Fruit fly (Drosophila melanogaster) whole organism, embryonic: ENCODE data around the gene gcm.

Experiments
- Ada2b ChIP-seq: fragments of 200-800 bp; sonication (Bioruptor generic); IDR thresholded peaks from 2 replicates; pipeline ENCODE4 v1.3.6; 2022; ENCODE audit warnings: missing biosample characterization, missing genetic modification characterization
- Atf6 ChIP-seq: fragments of 200-800 bp; sonication (Bioruptor generic); IDR thresholded peaks from 2 replicates; pipeline ENCODE4 v1.3.6; 2022; ENCODE audit warnings: missing biosample characterization, missing genetic modification characterization
- BtbVII ChIP-seq: fragments of 200-800 bp; sonication (Bioruptor generic); optimal IDR thresholded peaks from 3 replicates; lab custom pipeline; 2017; ENCODE audit warnings: missing biosample characterization, mild to moderate bottlenecking, missing genetic modification characterization
- CG10543 ChIP-seq: fragments of 200-800 bp; sonication (Bioruptor generic); optimal IDR thresholded peaks from 3 replicates; lab custom pipeline; 2017; ENCODE audit warnings: missing biosample characterization, mild to moderate bottlenecking, missing genetic modification characterization, moderate library complexity
- CG10565 ChIP-seq: fragments of 200-800 bp; sonication (Bioruptor generic); optimal IDR thresholded peaks from 3 replicates; lab custom pipeline; 2016; ENCODE audit warnings: missing biosample characterization, mild to moderate bottlenecking, missing genetic modification characterization
- CG11696 ChIP-seq: fragments of 200-800 bp; sonication (Bioruptor generic); IDR thresholded peaks from 2 replicates; pipeline ENCODE4 v1.3.6; 2022; ENCODE audit warnings: missing biosample characterization, missing genetic modification characterization
- CG12769 ChIP-seq: fragments of 200-800 bp; sonication (Bioruptor generic); optimal IDR thresholded peaks from 2 replicates; lab custom pipeline; 2019; ENCODE audit warnings: missing biosample characterization, mild to moderate bottlenecking, missing genetic modification characterization, moderate library complexity
- CG2129 ChIP-seq: fragments of 200-800 bp; sonication (Bioruptor generic); IDR thresholded peaks from 2 replicates; pipeline ENCODE4 v1.3.6; 2022; ENCODE audit warnings: missing biosample characterization, missing genetic modification characterization; ENCODE audit not compliant: partially characterized antibody
- CG6654 ChIP-seq: fragments of 200-800 bp; sonication (Bioruptor generic); optimal IDR thresholded peaks from 2 replicates; lab custom pipeline; 2017; ENCODE audit warnings: missing biosample characterization, mild to moderate bottlenecking, missing genetic modification characterization
- CG8281 ChIP-seq: fragments of 200-800 bp; sonication (Bioruptor generic); optimal IDR thresholded peaks from 2 replicates; lab custom pipeline; 2018; ENCODE audit warnings: missing biosample characterization, mild to moderate bottlenecking, missing genetic modification characterization, moderate library complexity
- CG9609 ChIP-seq: fragments of 200-800 bp; sonication (Bioruptor generic); optimal IDR thresholded peaks from 3 replicates; lab custom pipeline; 2016; ENCODE audit warnings: missing biosample characterization, missing genetic modification characterization
- CTCF ChIP-seq: fragments of 200-800 bp; sonication (Bioruptor generic); optimal IDR thresholded peaks from 2 replicates; lab custom pipeline; 2017; ENCODE audit warnings: missing biosample characterization, mild to moderate bottlenecking, missing genetic modification characterization, moderate library complexity
- Dbx ChIP-seq: fragments of 200-800 bp; sonication (Bioruptor generic); IDR thresholded peaks from 3 replicates; pipeline ENCODE4 v1.3.6; 2022; ENCODE audit warnings: missing biosample characterization, missing genetic modification characterization
- Drgx ChIP-seq: fragments of 200-800 bp; sonication (Bioruptor generic); IDR thresholded peaks from 2 replicates; pipeline ENCODE4 v1.3.6; 2022; ENCODE audit warnings: missing biosample characterization, missing genetic modification characterization
- Fer1 ChIP-seq: fragments of 200-800 bp; sonication (Bioruptor generic); optimal IDR thresholded peaks from 2 replicates; lab custom pipeline; 2017; ENCODE audit warnings: missing biosample characterization, mild to moderate bottlenecking, missing genetic modification characterization
- Jarid2 ChIP-seq: fragments of 200-800 bp; sonication (Bioruptor generic); optimal IDR thresholded peaks from 3 replicates; lab custom pipeline; 2017; ENCODE audit warnings: mild to moderate bottlenecking, missing biosample characterization, missing genetic modification reagents, missing genetic modification characterization
- Meics ChIP-seq: fragments of 200-800 bp; sonication (Bioruptor generic); optimal IDR thresholded peaks from 2 replicates; lab custom pipeline; 2017; ENCODE audit warnings: missing biosample characterization, mild to moderate bottlenecking, missing genetic modification characterization
- Six4 ChIP-seq: fragments of 200-800 bp; sonication (Bioruptor generic); optimal IDR thresholded peaks from 2 replicates; lab custom pipeline; 2016; ENCODE audit warnings: missing biosample characterization, missing genetic modification characterization
- Trl ChIP-seq, 3 experiments: fragments of >200 bp in 2 of 3; fragments of 200-800 bp in 1 of 3; sonication (Bioruptor generic) in 1 of 3; optimal IDR thresholded peaks; 2 replicates in 1 of 3; 3 replicates in 2 of 3; lab custom pipeline; 2016 to 2017; ENCODE audit warnings: missing biosample characterization in 1 of 3, missing genetic modification characterization in 1 of 3
- ap ChIP-seq: fragments of 200-800 bp; sonication (Bioruptor generic); IDR thresholded peaks from 2 replicates; pipeline ENCODE4 v1.3.6; 2022; ENCODE audit warnings: missing biosample characterization, missing genetic modification characterization
- bowl ChIP-seq: fragments of 200-800 bp; sonication (Bioruptor generic); IDR thresholded peaks from 2 replicates; pipeline ENCODE4 v1.3.6; 2022; ENCODE audit warnings: missing biosample characterization, missing genetic modification characterization
- cad ChIP-seq: fragments of >200 bp; optimal IDR thresholded peaks from 2 replicates; lab custom pipeline; 2017; ENCODE audit warnings: missing biosample characterization, missing genetic modification characterization
- cg ChIP-seq: fragments of 200-800 bp; sonication (Bioruptor generic); optimal IDR thresholded peaks from 3 replicates; lab custom pipeline; 2019; ENCODE audit warnings: missing biosample characterization, mild to moderate bottlenecking, missing genetic modification characterization, moderate library complexity
- crol ChIP-seq: fragments of 200-800 bp; sonication (Bioruptor generic); IDR thresholded peaks from 2 replicates; pipeline ENCODE4 v1.3.6; 2022; ENCODE audit warnings: missing biosample characterization, missing genetic modification characterization
- dmrt11E ChIP-seq: fragments of 200-800 bp; sonication (Bioruptor generic); optimal IDR thresholded peaks from 3 replicates; lab custom pipeline; 2018; ENCODE audit warnings: missing biosample characterization, mild to moderate bottlenecking, missing genetic modification characterization, moderate library complexity
- esg ChIP-seq: fragments of 200-800 bp; sonication (Bioruptor generic); conservative IDR thresholded peaks from 2 replicates; pipeline ENCODE4 v1.3.6; 2022; ENCODE audit warnings: missing biosample characterization, missing genetic modification characterization
- fd64A ChIP-seq: fragments of 200-800 bp; sonication (Bioruptor generic); optimal IDR thresholded peaks from 3 replicates; lab custom pipeline; 2018; ENCODE audit warnings: missing biosample characterization, mild to moderate bottlenecking, missing genetic modification characterization
- kah ChIP-seq: fragments of 200-800 bp; sonication (Bioruptor generic); optimal IDR thresholded peaks from 2 replicates; lab custom pipeline; 2018; ENCODE audit warnings: missing biosample characterization, mild to moderate bottlenecking, missing genetic modification characterization
- klu ChIP-seq: fragments of 200-800 bp; sonication (Bioruptor generic); IDR thresholded peaks from 2 replicates; pipeline ENCODE4 v1.3.6; 2022; ENCODE audit warnings: missing biosample characterization, missing genetic modification characterization
- nerfin-1 ChIP-seq: fragments of 200-800 bp; sonication (Bioruptor generic); optimal IDR thresholded peaks from 3 replicates; lab custom pipeline; 2019; ENCODE audit warnings: missing biosample characterization, mild to moderate bottlenecking, missing genetic modification characterization, moderate library complexity
- pita ChIP-seq: fragments of 200-800 bp; sonication (Bioruptor generic); optimal IDR thresholded peaks from 2 replicates; lab custom pipeline; 2017; ENCODE audit warnings: missing biosample characterization, mild to moderate bottlenecking, missing genetic modification characterization
- sd ChIP-seq: fragments of 200-800 bp; sonication (Bioruptor generic); optimal IDR thresholded peaks from 3 replicates; lab custom pipeline; 2018; ENCODE audit warnings: missing biosample characterization, mild to moderate bottlenecking, missing genetic modification characterization, moderate library complexity
- sens-2 ChIP-seq: fragments of 200-800 bp; sonication (Bioruptor generic); IDR thresholded peaks from 2 replicates; pipeline ENCODE4 v1.3.6; 2022; ENCODE audit warnings: missing biosample characterization, missing genetic modification characterization
- sisA ChIP-seq: fragments of 200-800 bp; sonication (Bioruptor generic); IDR thresholded peaks from 2 replicates; pipeline ENCODE4 v1.3.6; 2022; ENCODE audit warnings: missing biosample characterization, missing genetic modification characterization
- slbo ChIP-seq: fragments of 200-800 bp; sonication (Bioruptor generic); IDR thresholded peaks from 2 replicates; pipeline ENCODE4 v1.3.6; 2022; ENCODE audit warnings: missing biosample characterization, missing genetic modification characterization
- tio ChIP-seq: fragments of 200-800 bp; sonication (Bioruptor generic); optimal IDR thresholded peaks from 2 replicates; lab custom pipeline; 2017; ENCODE audit warnings: missing biosample characterization, missing genetic modification characterization, inconsistent platforms
- unpg ChIP-seq: fragments of 200-800 bp; sonication (Bioruptor generic); optimal IDR thresholded peaks from 3 replicates; lab custom pipeline; 2018; ENCODE audit warnings: missing biosample characterization, mild to moderate bottlenecking, missing genetic modification characterization, moderate library complexity

The gcm gene

dm6 chr2L:9560045-9560587 lies 21.4 kb downstream of the gcm start (continued):
- TF ChIP-seq Dbx (peak; percentile 32; the same call in 1 of the 3 replicates), cg (GFP tag; lab: Kevin White, UChicago) (no peak)

- no peak for TF ChIP-seq Six4 (GFP tag; lab: Kevin White, UChicago)
- no peak for TF ChIP-seq Atf6
- peak; percentile 55 for TF ChIP-seq kah
- no peak for TF ChIP-seq CG9609 (GFP tag; lab: Kevin White, UChicago)
- TF ChIP-seq CG6654 (GFP tag; lab: Kevin White, UChicago), result no peak
- TF ChIP-seq sens-2 (GFP tag; lab: Robert Waterston, UW), result no peak
- no peak for TF ChIP-seq Meics (GFP tag; lab: Kevin White, UChicago)
- TF ChIP-seq CG11696 (GFP tag; lab: Robert Waterston, UW), result no peak
- peak; percentile 57 for TF ChIP-seq sd (tag; lab: Kevin White, UChicago)
- TF ChIP-seq slbo (GFP tag; lab: Robert Waterston, UW), result peak; percentile 6; the same call in 1 of the 2 replicates
- TF ChIP-seq crol, result peak; percentile 62
- peak; percentile 9 for TF ChIP-seq CG10543 (GFP tag; lab: Kevin White, UChicago)
- no peak for TF ChIP-seq ap (GFP tag; lab: Robert Waterston, UW)
- TF ChIP-seq BtbVII, result no peak
- peak in 1 of 2 experiments; percentile 12 for TF ChIP-seq Trl (optimal IDR thresholded peaks at IDR 0.05; lab: Kevin White, UChicago)
- TF ChIP-seq Trl (GFP tag; optimal IDR thresholded peaks at IDR 0.05; lab: Kevin White, UChicago), result no peak
- TF ChIP-seq fd64A (GFP tag; lab: Kevin White, UChicago), result no peak
- peak; percentile 85 for TF ChIP-seq CG12769 (tag; lab: Kevin White, UChicago)
Observed at dm6 chr2L:9557858-9558257, 23.7 kb downstream of the gcm start.

dm6 chr2L:9550880-9551279 lies 30.7 kb downstream of the gcm start:
- TF ChIP-seq Drgx, result peak; percentile 60
- peak; percentile 6 to 15 for TF ChIP-seq Trl (optimal IDR thresholded peaks at IDR 0.05; lab: Kevin White, UChicago)
- no peak for TF ChIP-seq Trl (GFP tag; optimal IDR thresholded peaks at IDR 0.05; lab: Kevin White, UChicago)
- peak; percentile 43 for TF ChIP-seq sd (tag; lab: Kevin White, UChicago)
- TF ChIP-seq pita (GFP tag; lab: Kevin White, UChicago), result no peak
- TF ChIP-seq klu (GFP tag; lab: Robert Waterston, UW), result no peak
- no peak for TF ChIP-seq CTCF
- TF ChIP-seq CG10543 (GFP tag; lab: Kevin White, UChicago), result peak; percentile 29
- peak; percentile 95 for TF ChIP-seq kah

dm6 chr2L:9545511-9545910 lies 36.0 kb downstream of the gcm start, which contains the start of gene CG13114:
CG13114 (plus strand) TSS chr2L:9545811.
- TF ChIP-seq dmrt11E (tag; lab: Kevin White, UChicago) (no peak), esg (GFP tag; lab: Robert Waterston, UW) (no peak)

dm6 chr2L:9543871-9544270 lies 37.7 kb downstream of the gcm start, which contains the start of gene CG13113:
CG13113 (plus strand) TSS chr2L:9544171.
- no peak for TF ChIP-seq bowl (GFP tag; lab: Robert Waterston, UW)
- no peak for TF ChIP-seq Jarid2
- TF ChIP-seq CG2129 (GFP tag; lab: Robert Waterston, UW), result no peak
- no peak for TF ChIP-seq nerfin-1 (tag; lab: Kevin White, UChicago)
- TF ChIP-seq Fer1 (GFP tag; lab: Kevin White, UChicago), result no peak
- no peak for TF ChIP-seq CG10565 (GFP tag; lab: Kevin White, UChicago)
- TF ChIP-seq Ada2b (GFP tag; lab: Robert Waterston, UW), result no peak
- TF ChIP-seq sisA (GFP tag; lab: Robert Waterston, UW), result no peak
- TF ChIP-seq CG8281, result no peak
- TF ChIP-seq tio (GFP tag; lab: Kevin White, UChicago), result no peak
- TF ChIP-seq cad (GFP tag; lab: Kevin White, UChicago), result no peak
- no peak for TF ChIP-seq unpg (GFP tag; lab: Kevin White, UChicago)
